Worm (Caenorhabditis elegans) whole organism, young adult: ENCODE measurements around the gene msp-33.

Experiments used
- B0019.2 ChIP-seq: fragments of 200-800 bp; sonication (Bioruptor generic); conservative IDR thresholded peaks from 2 replicates; pipeline ENCODE4 v1.3.6; 2022; ENCODE audit warnings: missing genetic modification reagents, missing genetic modification characterization, missing compliant biosample characterization
- B0035.1 ChIP-seq: sonication (generic microtip); optimal IDR thresholded peaks from 2 replicates; lab custom pipeline; 2016; ENCODE audit warnings: missing genetic modification characterization, mild to moderate bottlenecking, missing compliant biosample characterization, missing genotype, missing genetic modification reagents
- C17E4.6 ChIP-seq: fragments of 200-800 bp; sonication (Bioruptor generic); IDR thresholded peaks from 2 replicates; pipeline ENCODE4 v1.3.6; 2022; ENCODE audit warnings: missing genetic modification reagents, missing genetic modification characterization, missing compliant biosample characterization
- F33H1.4 ChIP-seq: fragments of 200-800 bp; sonication (Bioruptor generic); IDR thresholded peaks from 2 replicates; pipeline ENCODE4 v1.3.6; 2022; ENCODE audit warnings: missing genetic modification reagents, missing genetic modification characterization, missing compliant biosample characterization
- F57C9.4 ChIP-seq: sonication (generic microtip); optimal IDR thresholded peaks from 2 replicates; lab custom pipeline; 2017; ENCODE audit warnings: mild to moderate bottlenecking, missing genetic modification characterization, missing compliant biosample characterization
- K12H6.12 ChIP-seq: fragments of 200-800 bp; sonication (Bioruptor generic); optimal IDR thresholded peaks from 2 replicates; lab custom pipeline; 2018; ENCODE audit warnings: mild to moderate bottlenecking, missing genetic modification characterization, missing compliant biosample characterization
- Y53G8AR.9 ChIP-seq: fragments of 200-800 bp; sonication (Bioruptor generic); conservative IDR thresholded peaks from 2 replicates; pipeline ENCODE4 v1.3.6; 2022; ENCODE audit warnings: missing genetic modification reagents, missing genetic modification characterization, missing compliant biosample characterization
- Y56A3A.18 ChIP-seq: fragments of 200-800 bp; sonication (Bioruptor generic); IDR thresholded peaks from 2 replicates; pipeline ENCODE4 v1.3.6; 2022; ENCODE audit warnings: missing genetic modification reagents, missing genetic modification characterization, missing compliant biosample characterization
- ZK185.1 ChIP-seq: sonication (generic microtip); optimal IDR thresholded peaks from 2 replicates; lab custom pipeline; 2016; ENCODE audit warnings: mild to moderate bottlenecking, missing genetic modification characterization, missing compliant biosample characterization; ENCODE audit not compliant: poor library complexity, severe bottlenecking
- ama-1 ChIP-seq, 3 experiments: fragments of 150-350 bp in 1 of 3; sonication (generic microtip) in 2 of 3; optimal IDR thresholded peaks; 2 replicates each; lab custom pipeline; 2014 to 2018; ENCODE audit warnings: missing biosample characterization in 2 of 3, missing genetic modification characterization in 2 of 3, missing genetic modification reagents in 2 of 3
- aptf-3 ChIP-seq: fragments of 200-800 bp; sonication (Bioruptor generic); IDR thresholded peaks from 2 replicates; pipeline ENCODE4 v1.3.6; 2022; ENCODE audit warnings: missing genetic modification characterization, missing compliant biosample characterization
- attf-3 ChIP-seq: fragments of 200-800 bp; sonication (Bioruptor generic); conservative IDR thresholded peaks from 2 replicates; pipeline ENCODE4 v1.3.6; 2022; ENCODE audit warnings: missing genetic modification reagents, missing genetic modification characterization, missing compliant biosample characterization
- attf-6 ChIP-seq: fragments of 200-800 bp; sonication (Bioruptor generic); IDR thresholded peaks from 2 replicates; pipeline ENCODE4 v1.3.6; 2022; ENCODE audit warnings: missing genetic modification reagents, missing genetic modification characterization, missing compliant biosample characterization
- cebp-1 ChIP-seq, 2 experiments: fragments of 200-800 bp in 1 of 2; sonication (Bioruptor generic) in 1 of 2; sonication (generic microtip) in 1 of 2; IDR thresholded peaks in 1 of 2; optimal IDR thresholded peaks in 1 of 2; 2 replicates each; pipeline versions ENCODE4 v1.3.6 to Lab custom; 2017 to 2022; ENCODE audit warnings: missing compliant biosample characterization in 2 of 2, missing genetic modification characterization in 2 of 2, mild to moderate bottlenecking in 1 of 2, missing genetic modification reagents in 1 of 2, moderate library complexity in 1 of 2
- ceh-27 ChIP-seq: fragments of 200-800 bp; sonication (Bioruptor generic); optimal IDR thresholded peaks from 2 replicates; lab custom pipeline; 2018; ENCODE audit warnings: mild to moderate bottlenecking, missing genetic modification characterization, moderate library complexity, missing compliant biosample characterization
- ceh-79 ChIP-seq: sonication (generic microtip); optimal IDR thresholded peaks from 2 replicates; lab custom pipeline; 2017; ENCODE audit warnings: mild to moderate bottlenecking, missing genetic modification characterization, missing compliant biosample characterization
- dpff-1 ChIP-seq: sonication (generic microtip); optimal IDR thresholded peaks from 2 replicates; lab custom pipeline; 2017; ENCODE audit warnings: mild to moderate bottlenecking, missing genetic modification characterization, missing compliant biosample characterization
- egl-18 ChIP-seq: fragments of 200-800 bp; sonication (Bioruptor generic); IDR thresholded peaks from 2 replicates; pipeline ENCODE4 v1.3.6; 2022; ENCODE audit warnings: missing genetic modification reagents, missing genetic modification characterization, missing compliant biosample characterization
- egrh-3 ChIP-seq: fragments of 200-800 bp; sonication (Bioruptor generic); IDR thresholded peaks from 2 replicates; pipeline ENCODE4 v1.3.6; 2022; ENCODE audit warnings: missing genetic modification reagents, missing genetic modification characterization, missing compliant biosample characterization
- ekl-4 ChIP-seq: fragments of 200-800 bp; sonication (Bioruptor generic); IDR thresholded peaks from 2 replicates; pipeline ENCODE4 v1.3.6; 2022; ENCODE audit warnings: missing genetic modification reagents, missing genetic modification characterization, missing compliant biosample characterization
- ets-4 ChIP-seq: fragments of 200-800 bp; sonication (Bioruptor generic); optimal IDR thresholded peaks from 2 replicates; lab custom pipeline; 2018; ENCODE audit warnings: mild to moderate bottlenecking, missing genetic modification characterization, missing compliant biosample characterization
- hmg-1.2 ChIP-seq: fragments of 200-800 bp; sonication (Bioruptor generic); IDR thresholded peaks from 2 replicates; pipeline ENCODE4 v1.3.6; 2022; ENCODE audit warnings: missing genetic modification reagents, missing genetic modification characterization, missing compliant biosample characterization
- hmg-20 ChIP-seq: fragments of 200-800 bp; sonication (Bioruptor generic); IDR thresholded peaks from 2 replicates; pipeline ENCODE4 v1.3.6; 2022; ENCODE audit warnings: missing genetic modification reagents, missing genetic modification characterization, missing compliant biosample characterization
- hsf-1 ChIP-seq: fragments of 200-800 bp; sonication (Bioruptor generic); IDR thresholded peaks from 2 replicates; pipeline ENCODE4 v1.3.6; 2022; ENCODE audit warnings: missing genetic modification reagents, missing genetic modification characterization, missing compliant biosample characterization
- let-526 ChIP-seq: fragments of 200-800 bp; sonication (Bioruptor generic); IDR thresholded peaks from 2 replicates; pipeline ENCODE4 v1.3.6; 2022; ENCODE audit warnings: missing genetic modification reagents, missing genetic modification characterization, missing compliant biosample characterization
- lin-26 ChIP-seq: fragments of 200-800 bp; sonication (Bioruptor generic); IDR thresholded peaks from 2 replicates; pipeline ENCODE4 v1.3.6; 2022; ENCODE audit warnings: missing genetic modification reagents, missing genetic modification characterization, missing compliant biosample characterization
- lsl-1 ChIP-seq: fragments of 200-800 bp; sonication (Bioruptor generic); optimal IDR thresholded peaks from 2 replicates; lab custom pipeline; 2018; ENCODE audit warnings: mild to moderate bottlenecking, missing genetic modification characterization, moderate library complexity, missing compliant biosample characterization
- madf-3 ChIP-seq: fragments of 200-800 bp; sonication (Bioruptor generic); IDR thresholded peaks from 2 replicates; pipeline ENCODE4 v1.3.6; 2022; ENCODE audit warnings: missing genetic modification reagents, missing genetic modification characterization, missing compliant biosample characterization
- madf-6 ChIP-seq: fragments of 200-800 bp; sonication (Bioruptor generic); IDR thresholded peaks from 2 replicates; pipeline ENCODE4 v1.3.6; 2022; ENCODE audit warnings: missing genetic modification reagents, missing genetic modification characterization, missing compliant biosample characterization
- nhr-179 ChIP-seq: sonication (generic microtip); optimal IDR thresholded peaks from 2 replicates; lab custom pipeline; 2016; ENCODE audit warnings: mild to moderate bottlenecking, missing genetic modification characterization, missing compliant biosample characterization
- pha-4 ChIP-seq: fragments of 150-350 bp; sonication (generic microtip); optimal IDR thresholded peaks from 2 replicates; lab custom pipeline; 2014; ENCODE audit warnings: missing biosample characterization, missing genetic modification reagents, missing genetic modification characterization
- rcor-1 ChIP-seq: fragments of 200-800 bp; sonication (Bioruptor generic); IDR thresholded peaks from 2 replicates; pipeline ENCODE4 v1.3.6; 2022; ENCODE audit warnings: missing genetic modification reagents, missing genetic modification characterization, missing compliant biosample characterization
- rec-8 ChIP-seq, 2 experiments: sonication (generic microtip); optimal IDR thresholded peaks; 2 replicates each; lab custom pipeline; 2016; ENCODE audit warnings: mild to moderate bottlenecking in 2 of 2, missing genetic modification characterization in 2 of 2, missing genetic modification reagents in 2 of 2, missing genotype in 2 of 2, missing biosample characterization in 1 of 2, missing compliant biosample characterization in 1 of 2, moderate library complexity in 1 of 2
- rpc-1 ChIP-seq, 2 experiments: fragments of 150-350 bp in 1 of 2; sonication (generic microtip) in 1 of 2; optimal IDR thresholded peaks; 2 replicates each; lab custom pipeline; 2014 to 2018; ENCODE audit warnings: missing biosample characterization in 1 of 2, missing genetic modification characterization in 1 of 2, missing genetic modification reagents in 1 of 2, missing genotype in 1 of 2
- snpc-4 ChIP-seq, 5 experiments: fragments of 150-350 bp in 1 of 5; sonication (generic microtip) in 4 of 5; optimal IDR thresholded peaks; 2 replicates each; lab custom pipeline; 2014 to 2018; ENCODE audit warnings: missing genetic modification characterization in 5 of 5, missing biosample characterization in 3 of 5, antibody characterized with exemption in 2 of 5, mild to moderate bottlenecking in 2 of 5, missing compliant biosample characterization in 2 of 5, missing genotype in 2 of 5, moderate library complexity in 2 of 5, missing genetic modification reagents in 1 of 5
- tbp1 ChIP-seq: fragments of 200-800 bp; sonication (Bioruptor generic); optimal IDR thresholded peaks from 2 replicates; lab custom pipeline; 2018; ENCODE audit warnings: mild to moderate bottlenecking, missing genetic modification characterization, missing compliant biosample characterization
- tbx-9 ChIP-seq: sonication (generic microtip); optimal IDR thresholded peaks from 2 replicates; lab custom pipeline; 2016; ENCODE audit warnings: borderline replicate concordance, missing genetic modification characterization, inconsistent platforms, missing compliant biosample characterization
- tlf-1 ChIP-seq: fragments of 200-800 bp; sonication (Bioruptor generic); optimal IDR thresholded peaks from 2 replicates; lab custom pipeline; 2018; ENCODE audit warnings: mild to moderate bottlenecking, missing genetic modification characterization, missing compliant biosample characterization
- unc-62 ChIP-seq: fragments of 150-350 bp; optimal IDR thresholded peaks from 2 replicates; lab custom pipeline; 2014; ENCODE audit warnings: missing biosample characterization, missing genetic modification reagents, missing genetic modification characterization
- zfh-2 ChIP-seq: fragments of 200-800 bp; sonication (Bioruptor generic); conservative IDR thresholded peaks from 2 replicates; pipeline ENCODE4 v1.3.6; 2022; ENCODE audit warnings: missing genetic modification reagents, missing genetic modification characterization, missing compliant biosample characterization
- ztf-25 ChIP-seq: fragments of 200-800 bp; sonication (Bioruptor generic); IDR thresholded peaks from 2 replicates; pipeline ENCODE4 v1.3.6; 2022; ENCODE audit warnings: missing genetic modification reagents, missing genetic modification characterization, missing compliant biosample characterization

The msp-33 gene

DNA sequence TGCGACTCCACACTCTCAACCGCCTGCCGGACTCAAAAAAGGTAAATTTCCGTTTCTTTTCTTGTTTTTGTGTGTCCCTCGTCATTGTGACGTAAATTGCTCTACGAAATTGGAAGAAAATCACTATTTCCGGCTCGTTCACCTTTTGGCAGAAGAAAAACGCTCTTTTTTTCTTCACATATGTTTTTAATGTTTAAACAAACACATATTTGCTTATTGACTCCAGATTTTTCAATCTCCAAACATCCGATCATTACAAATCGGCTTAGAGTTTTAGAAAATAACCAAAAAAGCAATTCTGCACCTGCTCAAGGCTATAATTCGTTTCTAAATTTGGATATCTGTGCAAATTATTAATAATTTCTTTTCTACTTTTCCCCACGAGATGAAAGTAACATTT, 13.4 kb upstream of the msp-33 start:
- no peak for TF ChIP-seq dpff-1 (tag; lab: Kevin White, UChicago)
- TF ChIP-seq ceh-27, result no peak
- TF ChIP-seq rec-8 (tag; optimal IDR thresholded peaks at IDR 0.05; lab: Kevin White, UChicago), result no peak
- no peak for TF ChIP-seq ekl-4 (GFP tag; lab: Robert Waterston, UW)
- no peak for TF ChIP-seq tbx-9 (tag; lab: Kevin White, UChicago)
- no peak for TF ChIP-seq egrh-3 (GFP tag; lab: Robert Waterston, UW)
- TF ChIP-seq attf-3 (GFP tag; lab: Robert Waterston, UW), result no peak

DNA sequence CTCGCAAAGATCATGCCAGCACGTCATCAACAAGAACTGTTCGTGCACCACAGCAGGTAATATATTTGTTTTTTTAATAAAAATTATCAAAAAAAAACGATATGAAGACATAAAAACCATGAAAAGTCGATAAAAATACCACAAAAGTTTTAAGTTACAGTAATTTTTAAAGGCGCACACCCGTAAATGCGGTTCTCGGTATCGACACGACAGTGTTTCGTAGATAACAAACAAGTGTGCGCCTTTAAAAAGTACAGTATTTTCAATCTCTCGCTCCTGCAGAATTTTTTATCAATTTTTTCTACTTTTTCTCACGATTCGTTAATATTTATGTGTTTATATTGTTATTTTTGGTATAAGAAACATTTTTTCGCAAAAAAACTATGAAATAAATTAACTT, 12.8 kb upstream of the msp-33 start:
- TF ChIP-seq attf-3 (GFP tag; lab: Robert Waterston, UW), result no peak
- TF ChIP-seq F33H1.4 (GFP tag; lab: Robert Waterston, UW), result peak; percentile 50; the same call in 1 of the 2 replicates
- TF ChIP-seq K12H6.12 (tag; lab: Kevin White, UChicago), result no peak
- peak; percentile 70 for TF ChIP-seq lsl-1 (GFP tag; lab: Kevin White, UChicago)
- no peak for TF ChIP-seq rpc-1 (optimal IDR thresholded peaks at IDR 0.05; lab: Kevin White, UChicago)
- no peak for TF ChIP-seq rpc-1 (tag; optimal IDR thresholded peaks at IDR 0.05; lab: Kevin White, UChicago)
- no peak for TF ChIP-seq dpff-1 (tag; lab: Kevin White, UChicago)
- TF ChIP-seq madf-6 (GFP tag; lab: Robert Waterston, UW), result peak; percentile 56
- no peak for TF ChIP-seq hsf-1 (GFP tag; lab: Robert Waterston, UW)

DNA sequence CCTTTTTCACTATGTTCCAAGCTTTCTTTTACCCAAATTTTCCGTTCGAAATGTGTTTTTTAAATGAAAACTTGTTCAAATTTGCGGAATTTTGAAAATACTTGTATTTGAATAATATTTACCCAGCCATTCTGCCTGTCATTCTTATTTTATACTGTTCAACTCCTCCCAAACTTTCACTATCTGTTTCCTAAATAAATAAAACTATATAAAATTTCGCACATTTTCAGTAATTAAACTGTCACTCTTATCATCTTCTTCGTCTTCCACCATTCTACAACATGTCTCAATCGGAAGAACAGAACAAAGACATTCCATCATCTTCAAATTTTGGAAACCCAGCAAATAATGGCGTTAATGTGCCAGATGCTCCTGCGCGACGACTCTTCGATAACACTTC, 12.3 kb upstream of the msp-33 start, which contains the start of gene btbd-10:
TSS of gene btbd-10 (plus strand) at position 231 of the 400 bp plus-strand sequence.
- TF ChIP-seq B0035.1 (tag; lab: Kevin White, UChicago), result no peak
- no peak for TF ChIP-seq ztf-25
- TF ChIP-seq ama-1 (optimal IDR thresholded peaks at IDR 0.05; lab: Kevin White, UChicago), result no peak
- TF ChIP-seq ama-1 (GFP tag; optimal IDR thresholded peaks at IDR 0.05; lab: Kevin White, UChicago), result no peak
- TF ChIP-seq madf-3 (GFP tag; lab: Robert Waterston, UW), result no peak
- no peak for TF ChIP-seq ZK185.1
- TF ChIP-seq pha-4 (tag; lab: Kevin White, UChicago), result peak; percentile 7
- peak; percentile 67 for TF ChIP-seq unc-62
- TF ChIP-seq attf-6, result no peak
- no peak for TF ChIP-seq Y56A3A.18 (GFP tag; lab: Robert Waterston, UW)
- TF ChIP-seq cebp-1 (GFP tag; IDR thresholded peaks at IDR 0.05; lab: Robert Waterston, UW), result no peak
- TF ChIP-seq cebp-1 (tag; optimal IDR thresholded peaks at IDR 0.05; lab: Kevin White, UChicago), result no peak
- no peak for TF ChIP-seq tbp1 (GFP tag; lab: Kevin White, UChicago)
- no peak for TF ChIP-seq nhr-179 (tag; lab: Kevin White, UChicago)
- no peak for TF ChIP-seq hmg-1.2 (GFP tag; lab: Robert Waterston, UW)
- TF ChIP-seq B0019.2 (GFP tag; lab: Robert Waterston, UW), result no peak

DNA sequence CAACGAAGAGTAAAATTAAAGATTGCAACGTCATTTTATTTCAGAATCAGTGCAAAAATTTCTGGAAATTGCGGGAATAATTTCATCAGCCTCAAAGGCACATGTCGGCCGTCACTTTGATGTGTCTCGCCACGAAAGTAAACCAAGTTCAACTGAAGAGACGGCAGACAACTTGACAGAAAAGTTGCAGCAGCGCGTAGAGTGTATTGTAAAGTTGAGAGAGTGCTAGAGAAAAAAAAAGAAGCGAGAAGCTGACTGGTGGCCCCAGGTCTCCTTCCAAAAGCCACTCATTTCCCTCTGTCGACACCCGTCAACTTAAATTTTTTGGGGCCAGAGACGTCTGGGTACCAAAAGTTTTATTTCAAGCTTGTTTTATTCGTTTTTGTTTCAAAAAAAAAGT, 11.8 kb upstream of the msp-33 start:
- TF ChIP-seq snpc-4 (GFP tag; optimal IDR thresholded peaks at IDR 0.05; lab: Kevin White, UChicago), result peak; percentile 47
- TF ChIP-seq snpc-4 (tag; optimal IDR thresholded peaks at IDR 0.05; lab: Kevin White, UChicago), result peak; percentile 59 to 84 (median 65)
- peak; percentile 64 for TF ChIP-seq ekl-4 (GFP tag; lab: Robert Waterston, UW)
- peak; percentile 61 for TF ChIP-seq rcor-1 (GFP tag; lab: Robert Waterston, UW)
- no peak for TF ChIP-seq dpff-1 (tag; lab: Kevin White, UChicago)
- peak; percentile 32; the same call in 1 of the 2 replicates for TF ChIP-seq let-526 (GFP tag; lab: Robert Waterston, UW)
- TF ChIP-seq lin-26 (GFP tag; lab: Robert Waterston, UW), result no peak
- no peak for TF ChIP-seq ceh-79
- no peak for TF ChIP-seq attf-3 (GFP tag; lab: Robert Waterston, UW)
- no peak; the same call in 1 of the 2 replicates for TF ChIP-seq zfh-2 (GFP tag; lab: Robert Waterston, UW)
- no peak for TF ChIP-seq Y53G8AR.9 (GFP tag; lab: Robert Waterston, UW)
- TF ChIP-seq C17E4.6 (GFP tag; lab: Robert Waterston, UW), result no peak
- peak; percentile 46 for TF ChIP-seq tlf-1 (GFP tag; lab: Kevin White, UChicago)
- no peak for TF ChIP-seq egl-18 (GFP tag; lab: Robert Waterston, UW)
- TF ChIP-seq egrh-3 (GFP tag; lab: Robert Waterston, UW), result no peak
- no peak for TF ChIP-seq hmg-20 (GFP tag; lab: Robert Waterston, UW)
- no peak for TF ChIP-seq aptf-3 (GFP tag; lab: Robert Waterston, UW)
- TF ChIP-seq ets-4 (GFP tag; lab: Kevin White, UChicago), result no peak
- TF ChIP-seq cebp-1 (GFP tag; IDR thresholded peaks at IDR 0.05; lab: Robert Waterston, UW), result peak; percentile 66
- peak; percentile 80 for TF ChIP-seq cebp-1 (tag; optimal IDR thresholded peaks at IDR 0.05; lab: Kevin White, UChicago)
- no peak for TF ChIP-seq F57C9.4 (tag; lab: Kevin White, UChicago)
